Fruit fly (Drosophila melanogaster): ENCODE results near the gene Ugt301D1.

DNA sequence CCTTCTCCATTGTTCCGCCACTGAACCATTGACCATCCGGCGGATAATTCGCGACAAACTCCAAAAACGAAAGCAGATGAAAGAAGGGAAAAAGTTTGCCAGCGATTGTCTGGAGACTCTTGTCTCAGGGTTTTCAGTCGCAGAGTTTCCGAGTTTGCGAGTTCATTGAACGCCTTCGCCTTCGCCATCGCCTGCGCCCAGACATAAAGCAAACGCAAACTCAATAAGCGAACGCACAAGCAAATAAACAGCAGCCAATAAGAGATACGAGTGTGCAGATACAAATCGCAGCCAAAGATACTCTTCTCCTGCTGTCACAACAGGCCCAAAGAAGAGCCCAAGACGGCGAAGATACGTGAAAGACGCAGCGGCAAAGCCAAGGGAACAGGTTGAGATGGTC lies 42.7 kb upstream of the Ugt301D1 start:
- TF ChIP-seq Myc (optimal IDR thresholded peaks at IDR 0.05), result no peak
- TF ChIP-seq ttk (optimal IDR thresholded peaks at IDR 0.05), result no peak

Measured in Kc167 (cell line).